Fruit fly (Drosophila melanogaster) whole organism, embryonic: ENCODE results near the gene CG42673.

Experiments used
- BEAF-32 ChIP-seq: fragments of 200-800 bp; sonication (Bioruptor generic); optimal IDR thresholded peaks from 3 replicates; lab custom pipeline; 2017; ENCODE audit warnings: missing biosample characterization, missing genetic modification characterization, mild to moderate bottlenecking, moderate library complexity, missing genetic modification reagents
- CG10209 ChIP-seq: fragments of 200-800 bp; sonication (Bioruptor generic); optimal IDR thresholded peaks from 3 replicates; lab custom pipeline; 2017; ENCODE audit warnings: missing biosample characterization, mild to moderate bottlenecking, missing genetic modification characterization, missing genetic modification reagents
- CG10321 ChIP-seq: fragments of 200-800 bp; sonication (Bioruptor generic); IDR thresholded peaks from 2 replicates; pipeline ENCODE4 v1.3.6; 2022; ENCODE audit warnings: missing biosample characterization, missing genetic modification characterization
- CG10979 ChIP-seq: fragments of 200-800 bp; sonication (Bioruptor generic); optimal IDR thresholded peaks from 2 replicates; lab custom pipeline; 2018; ENCODE audit warnings: missing biosample characterization, mild to moderate bottlenecking, missing genetic modification characterization, moderate library complexity
- CG11247 ChIP-seq: fragments of 200-800 bp; sonication (Bioruptor generic); IDR thresholded peaks from 2 replicates; pipeline ENCODE4 v1.3.6; 2022; ENCODE audit warnings: missing biosample characterization, missing genetic modification characterization
- CG14860 ChIP-seq: fragments of 200-800 bp; sonication (Bioruptor generic); IDR thresholded peaks from 3 replicates; pipeline ENCODE4 v1.3.6; 2022; ENCODE audit warnings: missing biosample characterization, missing genetic modification characterization; ENCODE audit not compliant: partially characterized antibody
- CG16813 ChIP-seq: fragments of 200-800 bp; sonication (Bioruptor generic); IDR thresholded peaks from 3 replicates; pipeline ENCODE4 v1.3.6; 2022; ENCODE audit warnings: missing biosample characterization, missing genetic modification characterization; ENCODE audit not compliant: partially characterized antibody
- CG17612 ChIP-seq: fragments of 200-800 bp; sonication (Bioruptor generic); IDR thresholded peaks from 2 replicates; pipeline ENCODE4 v1.3.6; 2022; ENCODE audit warnings: missing biosample characterization, missing genetic modification characterization
- CG2129 ChIP-seq: fragments of 200-800 bp; sonication (Bioruptor generic); IDR thresholded peaks from 2 replicates; pipeline ENCODE4 v1.3.6; 2022; ENCODE audit warnings: missing biosample characterization, missing genetic modification characterization; ENCODE audit not compliant: partially characterized antibody
- CG3407 ChIP-seq: fragments of 200-800 bp; sonication (Bioruptor generic); optimal IDR thresholded peaks from 2 replicates; lab custom pipeline; 2018; ENCODE audit warnings: missing biosample characterization, mild to moderate bottlenecking, missing genetic modification characterization
- CG34224 ChIP-seq: fragments of 200-800 bp; sonication (Bioruptor generic); IDR thresholded peaks from 3 replicates; pipeline ENCODE4 v1.3.6; 2022; ENCODE audit warnings: missing biosample characterization, missing genetic modification characterization; ENCODE audit not compliant: partially characterized antibody
- CG34422 ChIP-seq: fragments of 200-800 bp; sonication (Bioruptor generic); IDR thresholded peaks from 3 replicates; pipeline ENCODE4 v1.3.6; 2022; ENCODE audit warnings: missing biosample characterization, missing genetic modification characterization
- CG7745 ChIP-seq: fragments of 200-800 bp; sonication (Bioruptor generic); optimal IDR thresholded peaks from 2 replicates; lab custom pipeline; 2018; ENCODE audit warnings: missing biosample characterization, mild to moderate bottlenecking, missing genetic modification characterization, moderate library complexity
- CG7963 ChIP-seq: fragments of 200-800 bp; sonication (Bioruptor generic); IDR thresholded peaks from 3 replicates; pipeline ENCODE4 v1.3.6; 2022; ENCODE audit warnings: missing biosample characterization, missing genetic modification characterization; ENCODE audit not compliant: partially characterized antibody
- CG8478 ChIP-seq: fragments of >200 bp; optimal IDR thresholded peaks from 2 replicates; lab custom pipeline; 2018
- CHES-1-like ChIP-seq: fragments of 200-800 bp; sonication (Bioruptor generic); optimal IDR thresholded peaks from 2 replicates; lab custom pipeline; 2016; ENCODE audit warnings: missing biosample characterization, missing genetic modification characterization
- Doc3 ChIP-seq: fragments of 200-800 bp; sonication (Bioruptor generic); IDR thresholded peaks from 3 replicates; pipeline ENCODE4 v1.3.6; 2022; ENCODE audit warnings: missing biosample characterization, missing genetic modification characterization; ENCODE audit not compliant: partially characterized antibody
- E2f2 ChIP-seq: fragments of 200-800 bp; sonication (Bioruptor generic); IDR thresholded peaks from 2 replicates; pipeline ENCODE4 v1.3.6; 2022; ENCODE audit warnings: missing biosample characterization, missing genetic modification characterization
- MBD-R2 ChIP-seq: fragments of 200-800 bp; sonication (Bioruptor generic); IDR thresholded peaks from 2 replicates; pipeline ENCODE4 v1.3.6; 2022; ENCODE audit warnings: missing biosample characterization, missing genetic modification characterization
- MESR4 ChIP-seq: fragments of 200-800 bp; sonication (Bioruptor generic); optimal IDR thresholded peaks from 2 replicates; lab custom pipeline; 2018; ENCODE audit warnings: missing biosample characterization, mild to moderate bottlenecking, missing genetic modification characterization, moderate library complexity
- Opbp ChIP-seq: fragments of 200-800 bp; sonication (Bioruptor generic); IDR thresholded peaks from 3 replicates; pipeline ENCODE4 v1.3.6; 2022; ENCODE audit warnings: missing biosample characterization, missing genetic modification characterization; ENCODE audit not compliant: partially characterized antibody
- Scr ChIP-seq: fragments of 200-800 bp; sonication (Bioruptor generic); IDR thresholded peaks from 2 replicates; pipeline ENCODE4 v1.3.6; 2022; ENCODE audit warnings: missing biosample characterization, missing genetic modification characterization; ENCODE audit not compliant: partially characterized antibody
- Ssrp ChIP-seq: fragments of 200-800 bp; sonication (Bioruptor generic); optimal IDR thresholded peaks from 2 replicates; lab custom pipeline; 2018; ENCODE audit warnings: missing biosample characterization, mild to moderate bottlenecking, missing genetic modification characterization, moderate library complexity
- Taf1 ChIP-seq: fragments of 200-800 bp; sonication (Bioruptor generic); IDR thresholded peaks from 2 replicates; pipeline ENCODE4 v1.3.6; 2022; ENCODE audit warnings: missing biosample characterization, missing genetic modification characterization
- YL-1 ChIP-seq: fragments of 200-800 bp; sonication (Bioruptor generic); optimal IDR thresholded peaks from 3 replicates; lab custom pipeline; 2017; ENCODE audit warnings: missing biosample characterization, mild to moderate bottlenecking, missing genetic modification characterization
- cad ChIP-seq: fragments of >200 bp; optimal IDR thresholded peaks from 2 replicates; lab custom pipeline; 2017; ENCODE audit warnings: missing biosample characterization, missing genetic modification characterization
- cas ChIP-seq: fragments of 200-800 bp; sonication (Bioruptor generic); IDR thresholded peaks from 2 replicates; pipeline ENCODE4 v1.3.6; 2022; ENCODE audit warnings: missing biosample characterization, missing genetic modification characterization
- cwo ChIP-seq: fragments of 200-800 bp; sonication (Bioruptor generic); optimal IDR thresholded peaks from 3 replicates; lab custom pipeline; 2017; ENCODE audit warnings: missing biosample characterization, missing genetic modification characterization, mild to moderate bottlenecking, moderate library complexity, missing genetic modification reagents
- dm ChIP-seq: fragments of 200-800 bp; sonication (Bioruptor generic); optimal IDR thresholded peaks from 3 replicates; lab custom pipeline; 2016; ENCODE audit warnings: missing biosample characterization, missing genetic modification characterization
- exex ChIP-seq: fragments of 200-800 bp; sonication (Bioruptor generic); optimal IDR thresholded peaks from 4 replicates; lab custom pipeline; 2018; ENCODE audit warnings: missing biosample characterization, mild to moderate bottlenecking, missing genetic modification characterization, moderate library complexity
- fd102C ChIP-seq: fragments of 200-800 bp; sonication (Bioruptor generic); optimal IDR thresholded peaks from 2 replicates; lab custom pipeline; 2018; ENCODE audit warnings: missing biosample characterization, mild to moderate bottlenecking, missing genetic modification characterization, moderate library complexity
- gem ChIP-seq: fragments of 200-800 bp; sonication (Bioruptor generic); optimal IDR thresholded peaks from 2 replicates; lab custom pipeline; 2019; ENCODE audit warnings: missing biosample characterization, mild to moderate bottlenecking, missing genetic modification characterization, moderate library complexity
- hbn ChIP-seq: fragments of 200-800 bp; sonication (Bioruptor generic); IDR thresholded peaks from 2 replicates; pipeline ENCODE4 v1.3.6; 2022; ENCODE audit warnings: missing biosample characterization, missing genetic modification characterization; ENCODE audit not compliant: partially characterized antibody
- inv ChIP-seq: fragments of 200-800 bp; sonication (Bioruptor generic); IDR thresholded peaks from 2 replicates; pipeline ENCODE4 v1.3.6; 2022; ENCODE audit warnings: missing biosample characterization, missing genetic modification characterization; ENCODE audit not compliant: partially characterized antibody
- knrl ChIP-seq: fragments of 200-800 bp; sonication (Bioruptor generic); IDR thresholded peaks from 3 replicates; pipeline ENCODE4 v1.3.6; 2022; ENCODE audit warnings: missing biosample characterization, missing genetic modification characterization; ENCODE audit not compliant: partially characterized antibody
- nerfin-2 ChIP-seq: fragments of 200-800 bp; sonication (Bioruptor generic); IDR thresholded peaks from 2 replicates; pipeline ENCODE4 v1.3.6; 2022; ENCODE audit warnings: missing biosample characterization, missing genetic modification characterization; ENCODE audit not compliant: partially characterized antibody
- sna ChIP-seq: fragments of 200-800 bp; sonication (Bioruptor generic); IDR thresholded peaks from 2 replicates; pipeline ENCODE4 v1.3.6; 2022; ENCODE audit warnings: missing biosample characterization, missing genetic modification characterization; ENCODE audit not compliant: partially characterized antibody
- stwl ChIP-seq: fragments of 200-800 bp; sonication (Bioruptor generic); optimal IDR thresholded peaks from 3 replicates; lab custom pipeline; 2018; ENCODE audit warnings: missing biosample characterization, mild to moderate bottlenecking, missing genetic modification characterization, moderate library complexity
- tin ChIP-seq: fragments of 200-800 bp; sonication (Bioruptor generic); optimal IDR thresholded peaks from 3 replicates; lab custom pipeline; 2016; ENCODE audit warnings: missing biosample characterization, missing genetic modification characterization
- trh ChIP-seq: fragments of 200-800 bp; sonication (Bioruptor generic); optimal IDR thresholded peaks from 2 replicates; lab custom pipeline; 2016; ENCODE audit warnings: missing biosample characterization, missing genetic modification characterization
- unc-4 ChIP-seq: fragments of 200-800 bp; sonication (Bioruptor generic); IDR thresholded peaks from 2 replicates; pipeline ENCODE4 v1.3.6; 2022; ENCODE audit warnings: missing biosample characterization, missing genetic modification characterization; ENCODE audit not compliant: partially characterized antibody
- vnd ChIP-seq: fragments of 200-800 bp; sonication (Bioruptor generic); IDR thresholded peaks from 3 replicates; pipeline ENCODE4 v1.3.6; 2022; ENCODE audit warnings: missing biosample characterization, missing genetic modification characterization; ENCODE audit not compliant: partially characterized antibody

Gene CG42673

DNA sequence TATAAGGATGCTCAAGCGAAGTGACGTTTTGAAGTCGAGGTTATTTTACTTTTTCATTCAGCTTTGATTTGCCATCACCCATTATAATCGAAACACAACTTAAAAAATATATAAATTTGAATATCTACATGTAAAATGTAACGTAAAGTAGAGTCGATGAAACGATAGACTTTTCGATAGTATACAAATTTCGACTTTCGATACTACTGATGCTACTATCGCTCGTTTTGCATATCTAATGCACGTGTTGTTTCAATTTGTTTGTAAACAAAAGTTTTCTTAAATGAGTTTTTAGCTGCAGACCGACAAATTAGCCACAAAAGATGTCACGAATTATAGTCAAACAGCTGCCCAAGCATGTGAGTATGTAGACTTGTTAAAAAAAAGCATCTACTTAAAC, 77.0 kb downstream of the CG42673 start, which contains the start of gene CG3335 (continued):
- TF ChIP-seq cas (GFP tag; lab: Robert Waterston, UW): no peak
- no peak for TF ChIP-seq CG10321
- peak; percentile 46; the same call in 1 of the 2 replicates for TF ChIP-seq CG2129 (GFP tag; lab: Robert Waterston, UW)
- TF ChIP-seq gem: no peak
- no peak for TF ChIP-seq CG11247 (GFP tag; lab: Robert Waterston, UW)
- TF ChIP-seq knrl: peak; percentile 68
- TF ChIP-seq CG14860: peak; percentile 62; the same call in 2 of the 3 replicates
- TF ChIP-seq Opbp (GFP tag; lab: Robert Waterston, UW): peak; percentile 79; the same call in 2 of the 3 replicates
- TF ChIP-seq cad: no peak
- TF ChIP-seq inv (GFP tag; lab: Robert Waterston, UW): peak; percentile 62
- TF ChIP-seq hbn (GFP tag; lab: Robert Waterston, UW): peak; percentile 78
- peak; percentile 72 for TF ChIP-seq stwl (tag; lab: Kevin White, UChicago)
- peak; percentile 61 for TF ChIP-seq E2f2 (GFP tag; lab: Robert Waterston, UW)
- TF ChIP-seq CG34422 (GFP tag; lab: Robert Waterston, UW): peak; percentile 13; the same call in 1 of the 3 replicates
- no peak for TF ChIP-seq CG3407 (GFP tag; lab: Kevin White, UChicago)
- TF ChIP-seq CHES-1-like (GFP tag; lab: Kevin White, UChicago): peak; percentile 14
- no peak for TF ChIP-seq tin
- TF ChIP-seq BEAF-32: peak; percentile 76
- TF ChIP-seq trh (GFP tag; lab: Kevin White, UChicago): no peak
- TF ChIP-seq dm: peak; percentile 95
- peak; percentile 74; the same call in 2 of the 3 replicates for TF ChIP-seq Doc3
- peak; percentile 66 for TF ChIP-seq vnd (GFP tag; lab: Robert Waterston, UW)
- TF ChIP-seq YL-1: peak; percentile 69
- TF ChIP-seq CG16813: peak; percentile 77
- 0 out of 3 replicates have a peak, but pooled peaks have one; percentile 45 for TF ChIP-seq CG7963 (GFP tag; lab: Robert Waterston, UW)
- TF ChIP-seq CG7745: no peak
- TF ChIP-seq Scr (GFP tag; lab: Robert Waterston, UW): peak; percentile 70
- no peak for TF ChIP-seq Taf1 (GFP tag; lab: Robert Waterston, UW)
- TF ChIP-seq cwo: peak; percentile 71
- TF ChIP-seq MESR4 (GFP tag; lab: Kevin White, UChicago): peak; percentile 34
- TF ChIP-seq unc-4: peak; percentile 76
- TF ChIP-seq CG10979 (tag; lab: Kevin White, UChicago): no peak
- peak; percentile 35; the same call in 1 of the 2 replicates for TF ChIP-seq MBD-R2 (GFP tag; lab: Robert Waterston, UW)
- peak; percentile 66; the same call in 1 of the 2 replicates for TF ChIP-seq nerfin-2
- TF ChIP-seq exex: no peak
- peak; percentile 87 for TF ChIP-seq CG34224 (GFP tag; lab: Robert Waterston, UW)
- peak; percentile 49; the same call in 1 of the 2 replicates for TF ChIP-seq sna
- TF ChIP-seq, all 482 proteins: peak for 45

DNA sequence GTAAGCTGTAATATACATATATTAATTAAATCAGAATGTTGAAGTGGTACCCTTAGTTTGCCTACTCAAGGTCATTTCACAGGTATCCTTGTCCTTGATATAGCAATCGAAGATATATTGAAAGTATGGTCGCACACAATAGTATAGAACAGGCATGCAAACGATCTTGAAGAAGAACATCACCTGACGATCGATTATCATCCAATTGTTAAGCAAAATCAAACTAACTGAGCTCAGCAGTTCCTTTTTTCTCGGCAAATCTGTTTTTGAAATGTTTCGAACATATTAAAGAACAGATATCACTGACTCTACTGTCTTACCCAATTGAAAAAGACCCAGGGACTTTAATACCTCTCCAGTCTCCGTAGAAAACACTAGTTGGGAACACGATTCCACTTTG, 81.4 kb downstream of the CG42673 start, which contains the start of gene Cyp40:
Gene Cyp40, plus strand, starts transcription at position 301 of the 400 bp plus-strand sequence.
- no peak for TF ChIP-seq Ssrp (tag; lab: Kevin White, UChicago)
- TF ChIP-seq CG8478 (lab: Kevin White, UChicago): no peak
- no peak for TF ChIP-seq fd102C
- no peak for TF ChIP-seq CG10209
- no peak for TF ChIP-seq CG17612 (GFP tag; lab: Robert Waterston, UW)
